Worm (Caenorhabditis elegans) whole organism, young adult: ENCODE data around the gene C17G1.2.

Source experiments
- B0336.3 ChIP-seq: fragments of 200-800 bp; sonication (Bioruptor generic); IDR thresholded peaks from 2 replicates; pipeline ENCODE4 v1.3.6; 2022; ENCODE audit warnings: missing genetic modification characterization, missing compliant biosample characterization
- C06A6.2 ChIP-seq: fragments of 200-800 bp; sonication (Bioruptor generic); conservative IDR thresholded peaks from 2 replicates; pipeline ENCODE4 v1.3.6; 2022; ENCODE audit warnings: missing genetic modification characterization, missing compliant biosample characterization
- F52B5.7 ChIP-seq: sonication (generic microtip); optimal IDR thresholded peaks from 2 replicates; lab custom pipeline; 2016; ENCODE audit warnings: mild to moderate bottlenecking, missing genetic modification characterization, missing compliant biosample characterization
- F55B11.4 ChIP-seq: sonication (generic microtip); optimal IDR thresholded peaks from 2 replicates; lab custom pipeline; 2016; ENCODE audit warnings: missing compliant biosample characterization, missing genetic modification characterization, borderline replicate concordance; ENCODE audit not compliant: insufficient read depth
- T07F8.4 ChIP-seq: sonication (generic microtip); optimal IDR thresholded peaks from 2 replicates; lab custom pipeline; 2016; ENCODE audit warnings: mild to moderate bottlenecking, missing genetic modification characterization, moderate library complexity, missing compliant biosample characterization
- T26A5.8 ChIP-seq: sonication (generic microtip); optimal IDR thresholded peaks from 2 replicates; lab custom pipeline; 2016; ENCODE audit warnings: missing genetic modification characterization, missing compliant biosample characterization
- Y53G8AR.9 ChIP-seq: fragments of 200-800 bp; sonication (Bioruptor generic); conservative IDR thresholded peaks from 2 replicates; pipeline ENCODE4 v1.3.6; 2022; ENCODE audit warnings: missing genetic modification reagents, missing genetic modification characterization, missing compliant biosample characterization
- Y67H2A.10 ChIP-seq: fragments of 200-800 bp; sonication (Bioruptor generic); conservative IDR thresholded peaks from 2 replicates; pipeline ENCODE4 v1.3.6; 2022; ENCODE audit warnings: missing genetic modification reagents, missing genetic modification characterization, missing compliant biosample characterization
- ZK185.1 ChIP-seq: sonication (generic microtip); optimal IDR thresholded peaks from 2 replicates; lab custom pipeline; 2016; ENCODE audit warnings: mild to moderate bottlenecking, missing genetic modification characterization, missing compliant biosample characterization; ENCODE audit not compliant: poor library complexity, severe bottlenecking
- ama-1 ChIP-seq, 3 experiments: fragments of 150-350 bp in 1 of 3; sonication (generic microtip) in 2 of 3; optimal IDR thresholded peaks; 2 replicates each; lab custom pipeline; 2014 to 2018; ENCODE audit warnings: missing biosample characterization in 2 of 3, missing genetic modification characterization in 2 of 3, missing genetic modification reagents in 2 of 3
- ccch-3 ChIP-seq: fragments of 200-800 bp; sonication (Bioruptor generic); optimal IDR thresholded peaks from 2 replicates; lab custom pipeline; 2018; ENCODE audit warnings: mild to moderate bottlenecking, missing genetic modification characterization, missing compliant biosample characterization
- ceh-40 ChIP-seq: fragments of 200-800 bp; sonication (Bioruptor generic); IDR thresholded peaks from 2 replicates; pipeline ENCODE4 v1.3.6; 2022; ENCODE audit warnings: missing genetic modification characterization, missing compliant biosample characterization
- ceh-79 ChIP-seq: sonication (generic microtip); optimal IDR thresholded peaks from 2 replicates; lab custom pipeline; 2017; ENCODE audit warnings: mild to moderate bottlenecking, missing genetic modification characterization, missing compliant biosample characterization
- egl-18 ChIP-seq: fragments of 200-800 bp; sonication (Bioruptor generic); IDR thresholded peaks from 2 replicates; pipeline ENCODE4 v1.3.6; 2022; ENCODE audit warnings: missing genetic modification reagents, missing genetic modification characterization, missing compliant biosample characterization
- egl-44 ChIP-seq: fragments of 200-800 bp; sonication (Bioruptor generic); IDR thresholded peaks from 2 replicates; pipeline ENCODE4 v1.3.6; 2022; ENCODE audit warnings: missing genetic modification reagents, missing genetic modification characterization, missing compliant biosample characterization
- ekl-4 ChIP-seq: fragments of 200-800 bp; sonication (Bioruptor generic); IDR thresholded peaks from 2 replicates; pipeline ENCODE4 v1.3.6; 2022; ENCODE audit warnings: missing genetic modification reagents, missing genetic modification characterization, missing compliant biosample characterization
- ets-4 ChIP-seq: fragments of 200-800 bp; sonication (Bioruptor generic); optimal IDR thresholded peaks from 2 replicates; lab custom pipeline; 2018; ENCODE audit warnings: mild to moderate bottlenecking, missing genetic modification characterization, missing compliant biosample characterization
- fkh-3 ChIP-seq: sonication (generic microtip); optimal IDR thresholded peaks from 2 replicates; lab custom pipeline; 2016; ENCODE audit warnings: mild to moderate bottlenecking, missing genetic modification characterization, missing compliant biosample characterization
- hmg-1.2 ChIP-seq: fragments of 200-800 bp; sonication (Bioruptor generic); IDR thresholded peaks from 2 replicates; pipeline ENCODE4 v1.3.6; 2022; ENCODE audit warnings: missing genetic modification reagents, missing genetic modification characterization, missing compliant biosample characterization
- hsf-1 ChIP-seq: fragments of 200-800 bp; sonication (Bioruptor generic); IDR thresholded peaks from 2 replicates; pipeline ENCODE4 v1.3.6; 2022; ENCODE audit warnings: missing genetic modification reagents, missing genetic modification characterization, missing compliant biosample characterization
- let-607 ChIP-seq, 2 experiments: fragments of 200-800 bp in 1 of 2; sonication (Bioruptor generic) in 1 of 2; sonication (generic microtip) in 1 of 2; optimal IDR thresholded peaks; 2 replicates each; lab custom pipeline; 2016 to 2018; ENCODE audit warnings: mild to moderate bottlenecking in 2 of 2, missing compliant biosample characterization in 2 of 2, missing genetic modification characterization in 2 of 2, moderate library complexity in 2 of 2, missing genotype in 1 of 2
- lin-35 ChIP-seq, 3 experiments: fragments of 150-350 bp in 2 of 3; sonication (generic microtip) in 1 of 3; optimal IDR thresholded peaks; 2 replicates each; lab custom pipeline; 2014 to 2018; ENCODE audit warnings: missing biosample characterization in 3 of 3, missing genetic modification characterization in 3 of 3, missing genetic modification reagents in 3 of 3
- lin-40 ChIP-seq: sonication (generic microtip); optimal IDR thresholded peaks from 2 replicates; lab custom pipeline; 2016; ENCODE audit warnings: missing genetic modification characterization, mild to moderate bottlenecking, missing compliant biosample characterization, missing genotype, missing genetic modification reagents
- madf-6 ChIP-seq: fragments of 200-800 bp; sonication (Bioruptor generic); IDR thresholded peaks from 2 replicates; pipeline ENCODE4 v1.3.6; 2022; ENCODE audit warnings: missing genetic modification reagents, missing genetic modification characterization, missing compliant biosample characterization
- mxl-1 ChIP-seq: sonication (generic microtip); optimal IDR thresholded peaks from 2 replicates; lab custom pipeline; 2016; ENCODE audit warnings: missing genetic modification characterization, missing compliant biosample characterization
- nfyb-1 ChIP-seq: fragments of 200-800 bp; sonication (Bioruptor generic); IDR thresholded peaks from 2 replicates; pipeline ENCODE4 v1.3.6; 2022; ENCODE audit warnings: missing genetic modification reagents, missing genetic modification characterization, missing compliant biosample characterization
- nhr-80 ChIP-seq: sonication (generic microtip); optimal IDR thresholded peaks from 2 replicates; lab custom pipeline; 2016; ENCODE audit warnings: missing genetic modification characterization, missing compliant biosample characterization
- nhr-90 ChIP-seq: sonication (generic microtip); optimal IDR thresholded peaks from 2 replicates; lab custom pipeline; 2016; ENCODE audit warnings: missing genotype, mild to moderate bottlenecking, missing genetic modification characterization, missing compliant biosample characterization
- pbrm-1 ChIP-seq: fragments of 200-800 bp; sonication (Bioruptor generic); IDR thresholded peaks from 2 replicates; pipeline ENCODE4 v1.3.6; 2022; ENCODE audit warnings: missing genetic modification reagents, missing genetic modification characterization, missing compliant biosample characterization
- rcor-1 ChIP-seq: fragments of 200-800 bp; sonication (Bioruptor generic); IDR thresholded peaks from 2 replicates; pipeline ENCODE4 v1.3.6; 2022; ENCODE audit warnings: missing genetic modification reagents, missing genetic modification characterization, missing compliant biosample characterization
- unc-62 ChIP-seq: fragments of 150-350 bp; optimal IDR thresholded peaks from 2 replicates; lab custom pipeline; 2014; ENCODE audit warnings: missing biosample characterization, missing genetic modification reagents, missing genetic modification characterization

The C17G1.2 gene

DNA sequence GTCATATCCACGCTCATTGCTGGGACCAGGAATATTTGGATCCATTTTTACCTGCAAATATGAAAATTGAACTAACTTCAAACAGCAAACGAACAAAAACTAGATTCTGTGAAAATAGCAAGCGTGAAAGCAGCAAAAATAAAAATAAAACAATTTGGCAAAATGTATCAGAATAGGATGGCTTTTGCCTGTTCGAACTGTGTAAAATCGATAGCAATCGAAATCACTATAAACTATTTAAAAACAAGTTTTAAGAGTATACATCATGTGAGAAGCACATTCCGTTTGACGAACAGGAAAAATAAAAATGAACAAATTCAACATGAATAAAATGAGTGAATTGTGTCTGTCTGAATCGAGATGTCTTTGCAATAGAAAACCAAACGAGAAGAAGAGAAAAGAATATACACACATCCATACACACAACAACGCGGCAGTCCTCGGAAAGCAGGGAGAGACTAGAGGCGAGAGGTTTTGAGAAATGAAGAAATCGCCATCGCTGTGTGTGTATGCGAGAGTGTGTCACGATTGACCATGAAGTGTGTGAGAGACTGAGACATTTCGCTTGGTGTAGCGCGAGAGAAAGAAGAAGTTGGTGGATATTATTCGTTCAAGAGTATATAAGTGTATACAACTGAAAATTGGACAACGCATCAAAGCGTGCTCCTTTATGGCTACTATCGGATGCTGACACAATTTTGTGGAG is 21.8 kb upstream of the C17G1.2 start, which contains the start of gene phf-34:
Gene phf-34 (minus strand): TSS at position 51 of the 706 bp plus-strand sequence.
- TF ChIP-seq lin-40 (tag; lab: Kevin White, UChicago) (peak; percentile 24), egl-18 (GFP tag; lab: Robert Waterston, UW) (0 out of 2 replicates have a peak, but pooled peaks have one; percentile 22), ZK185.1 (tag; lab: Kevin White, UChicago) (peak; percentile 32), nhr-80 (tag; lab: Kevin White, UChicago) (no peak), ets-4 (GFP tag; lab: Kevin White, UChicago) (no peak), hsf-1 (GFP tag; lab: Robert Waterston, UW) (0 out of 2 replicates have a peak, but pooled peaks have one; percentile 6)

ce11 chrX:9905840-9906239 is 15.5 kb upstream of the C17G1.2 start, which contains the start of gene F21G4.5:
F21G4.5 (plus strand) TSS chrX:9906140.
- TF ChIP-seq pbrm-1 (GFP tag; lab: Robert Waterston, UW) (no peak), T07F8.4 (tag; lab: Kevin White, UChicago) (no peak), ekl-4 (GFP tag; lab: Robert Waterston, UW) (no peak), ccch-3 (GFP tag; lab: Kevin White, UChicago) (no peak), ZK185.1 (tag; lab: Kevin White, UChicago) (no peak), F52B5.7 (tag; lab: Kevin White, UChicago) (no peak), mxl-1 (tag; lab: Kevin White, UChicago) (no peak), fkh-3 (tag; lab: Kevin White, UChicago) (no peak), egl-44 (GFP tag; lab: Robert Waterston, UW) (no peak), F55B11.4 (tag; lab: Kevin White, UChicago) (no peak), ceh-79 (tag; lab: Kevin White, UChicago) (no peak), nfyb-1 (GFP tag; lab: Robert Waterston, UW) (no peak), Y53G8AR.9 (GFP tag; lab: Robert Waterston, UW) (no peak), B0336.3 (GFP tag; lab: Robert Waterston, UW) (no peak), Y67H2A.10 (GFP tag; lab: Robert Waterston, UW) (no peak)

DNA sequence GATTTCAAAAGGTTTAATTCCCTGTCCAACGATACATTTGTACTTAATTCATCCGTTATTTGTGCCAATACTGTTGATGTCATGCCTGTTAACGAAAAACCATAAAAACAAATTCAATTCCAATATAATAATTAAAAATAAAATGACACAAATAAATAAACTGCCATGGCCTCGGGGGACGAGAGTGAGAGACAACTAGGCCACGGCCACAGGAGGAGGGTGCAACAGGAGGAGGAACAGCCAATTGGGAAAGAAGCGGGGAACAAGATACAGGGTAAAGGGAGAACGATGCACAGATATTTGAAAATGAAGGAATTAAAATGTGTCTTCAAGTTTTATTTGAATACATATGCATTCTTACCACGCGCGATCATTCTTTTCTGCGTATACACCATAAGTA is 4.0 kb upstream of the C17G1.2 start, which contains the start of gene F21G4.6:
Gene F21G4.6 (minus strand): TSS at position 87 of the 400 bp plus-strand sequence.
- TF ChIP-seq hmg-1.2 (GFP tag; lab: Robert Waterston, UW) (no peak), let-607 (tag; optimal IDR thresholded peaks at IDR 0.05; lab: Kevin White, UChicago) (peak in 1 of 2 experiments; percentile 4)

- TF ChIP-seq C06A6.2: no peak
- no peak for TF ChIP-seq ama-1 (optimal IDR thresholded peaks at IDR 0.05; lab: Kevin White, UChicago)
- TF ChIP-seq ama-1 (GFP tag; optimal IDR thresholded peaks at IDR 0.05; lab: Kevin White, UChicago): no peak
- TF ChIP-seq madf-6: no peak
- no peak for TF ChIP-seq lin-35 (GFP tag; optimal IDR thresholded peaks at IDR 0.05; lab: Kevin White, UChicago)
- TF ChIP-seq nhr-90 (tag; lab: Kevin White, UChicago): no peak
- no peak for TF ChIP-seq ceh-79 (tag; lab: Kevin White, UChicago)
- TF ChIP-seq T26A5.8 (tag; lab: Kevin White, UChicago): no peak
- no peak for TF ChIP-seq unc-62 (GFP tag; lab: Kevin White, UChicago)
- TF ChIP-seq rcor-1 (GFP tag; lab: Robert Waterston, UW): no peak
- no peak for TF ChIP-seq ceh-40 (GFP tag; lab: Robert Waterston, UW)
- TF ChIP-seq, all 124 proteins: peak for 0
Measured at ce11 chrX:9918997-9919396, 2.4 kb upstream of the C17G1.2 start, which contains the start of gene folr-1. folr-1 (plus strand) TSS chrX:9919297.
